Worm (Caenorhabditis elegans) whole organism, early embryonic: ENCODE results near the gene M04B2.2.

Experiments
- B0310.2 ChIP-seq: sonication (generic microtip); optimal IDR thresholded peaks from 2 replicates; lab custom pipeline; 2016; ENCODE audit warnings: mild to moderate bottlenecking, missing genetic modification characterization, missing compliant biosample characterization
- F13C5.2 ChIP-seq: sonication (generic microtip); optimal IDR thresholded peaks from 2 replicates; lab custom pipeline; 2017; ENCODE audit warnings: mild to moderate bottlenecking, missing genetic modification characterization, inconsistent platforms, missing compliant biosample characterization
- aly-1 ChIP-seq: sonication (generic microtip); optimal IDR thresholded peaks from 2 replicates; lab custom pipeline; 2016; ENCODE audit warnings: missing genetic modification characterization, missing compliant biosample characterization
- ama-1 ChIP-seq: fragments of 150-350 bp; optimal IDR thresholded peaks from 2 replicates; lab custom pipeline; 2014
- ceh-13 ChIP-seq: fragments of 200-800 bp; sonication (Bioruptor generic); optimal IDR thresholded peaks from 2 replicates; lab custom pipeline; 2018; ENCODE audit warnings: mild to moderate bottlenecking, missing genetic modification characterization, missing compliant biosample characterization
- ceh-36 ChIP-seq: sonication (generic microtip); optimal IDR thresholded peaks from 2 replicates; lab custom pipeline; 2016; ENCODE audit warnings: missing genetic modification characterization, inconsistent platforms, missing compliant biosample characterization
- ets-7 ChIP-seq: sonication (generic microtip); optimal IDR thresholded peaks from 2 replicates; lab custom pipeline; 2016; ENCODE audit warnings: missing genotype, missing genetic modification characterization, missing compliant biosample characterization
- flt-1 ChIP-seq: fragments of 200-800 bp; sonication (Bioruptor generic); IDR thresholded peaks from 2 replicates; pipeline ENCODE4 v1.3.6; 2022; ENCODE audit warnings: missing genetic modification characterization, missing compliant biosample characterization
- hmbx-1 ChIP-seq: sonication (generic microtip); optimal IDR thresholded peaks from 2 replicates; lab custom pipeline; 2016; ENCODE audit warnings: mild to moderate bottlenecking, missing genetic modification characterization, missing compliant biosample characterization
- hmg-4 ChIP-seq: fragments of 200-800 bp; sonication (Bioruptor generic); optimal IDR thresholded peaks from 2 replicates; lab custom pipeline; 2018; ENCODE audit warnings: mild to moderate bottlenecking, missing genetic modification characterization, missing compliant biosample characterization
- hnd-1 ChIP-seq: sonication (generic microtip); optimal IDR thresholded peaks from 2 replicates; lab custom pipeline; 2016; ENCODE audit warnings: missing genetic modification characterization, missing compliant biosample characterization
- pes-1 ChIP-seq: fragments of 200-800 bp; sonication (Bioruptor generic); IDR thresholded peaks from 2 replicates; pipeline ENCODE4 v1.3.6; 2022; ENCODE audit warnings: missing genetic modification reagents, missing genetic modification characterization, missing compliant biosample characterization
- scrt-1 ChIP-seq: fragments of 200-800 bp; sonication (Bioruptor generic); IDR thresholded peaks from 2 replicates; pipeline ENCODE4 v1.3.6; 2022; ENCODE audit warnings: missing genetic modification characterization, missing compliant biosample characterization
- sea-1 ChIP-seq: fragments of 200-800 bp; sonication (Bioruptor generic); conservative IDR thresholded peaks from 2 replicates; pipeline ENCODE4 v1.3.6; 2022; ENCODE audit warnings: missing genetic modification characterization, missing compliant biosample characterization
- tbx-11 ChIP-seq: fragments of 200-800 bp; sonication (Bioruptor generic); IDR thresholded peaks from 2 replicates; pipeline ENCODE4 v1.3.6; 2022; ENCODE audit warnings: missing genetic modification characterization, missing compliant biosample characterization
- tbx-37 ChIP-seq: fragments of 200-800 bp; sonication (Bioruptor generic); conservative IDR thresholded peaks from 2 replicates; pipeline ENCODE4 v1.3.6; 2022; ENCODE audit warnings: missing genetic modification reagents, missing genetic modification characterization, missing compliant biosample characterization
- tra-4 ChIP-seq: sonication (generic microtip); optimal IDR thresholded peaks from 2 replicates; lab custom pipeline; 2017; ENCODE audit warnings: missing genetic modification characterization, missing compliant biosample characterization

The M04B2.2 gene

DNA sequence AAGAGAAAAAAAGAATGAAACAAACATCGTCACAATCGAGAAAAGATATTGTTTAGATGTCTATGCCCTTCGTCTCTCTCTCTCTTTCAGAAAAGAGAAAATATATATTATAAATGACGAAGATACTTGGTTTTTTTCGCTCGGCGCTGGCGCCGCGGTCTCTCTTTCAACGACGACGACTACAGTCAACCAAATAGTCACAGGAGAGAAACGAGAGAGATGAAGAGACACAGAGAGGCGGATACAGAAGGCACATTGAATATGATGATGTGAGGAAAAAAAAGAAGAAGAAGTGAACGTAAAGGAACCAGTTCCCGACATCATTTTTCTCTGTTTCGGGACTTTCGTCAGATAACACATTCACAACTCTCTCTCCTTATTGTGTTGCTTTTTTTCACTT, 36.4 kb upstream of the M04B2.2 start:
- TF ChIP-seq hmbx-1 (no peak), hnd-1 (no peak), ama-1 (lab: Kevin White, UChicago) (no peak), sea-1 (no peak), tra-4 (no peak), scrt-1 (GFP tag; lab: Robert Waterston, UW) (no peak), ceh-36 (tag; lab: Kevin White, UChicago) (no peak), ceh-13 (no peak), B0310.2 (tag; lab: Kevin White, UChicago) (no peak), aly-1 (no peak), pes-1 (no peak), ets-7 (tag; lab: Kevin White, UChicago) (no peak), tbx-37 (GFP tag; lab: Robert Waterston, UW) (no peak), hmg-4 (GFP tag; lab: Kevin White, UChicago) (no peak), flt-1 (GFP tag; lab: Robert Waterston, UW) (no peak), F13C5.2 (tag; lab: Kevin White, UChicago) (no peak)

DNA sequence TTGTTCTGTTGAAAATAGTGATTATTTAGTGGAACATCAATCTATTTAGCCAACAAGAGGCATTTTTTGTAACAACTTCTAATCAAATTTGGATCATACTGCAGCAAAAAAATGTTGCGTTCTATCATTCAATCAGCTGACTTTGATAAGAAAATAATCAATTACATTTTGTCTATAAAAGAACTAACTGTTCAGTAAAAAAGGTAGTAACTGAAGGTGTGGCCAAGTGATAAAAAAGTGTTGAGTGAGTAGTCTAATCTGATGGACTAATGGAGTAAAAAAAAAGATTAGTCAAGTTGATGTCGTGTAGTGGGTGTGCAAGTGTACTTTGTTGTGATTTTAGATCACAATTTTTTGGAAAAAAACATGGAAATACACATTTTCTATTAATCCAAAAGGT, 35.5 kb upstream of the M04B2.2 start:
- TF ChIP-seq B0310.2 (tag; lab: Kevin White, UChicago) (no peak), aly-1 (no peak), flt-1 (GFP tag; lab: Robert Waterston, UW) (no peak), ama-1 (lab: Kevin White, UChicago) (no peak), hmg-4 (GFP tag; lab: Kevin White, UChicago) (no peak), ceh-36 (tag; lab: Kevin White, UChicago) (no peak), ceh-13 (no peak), ets-7 (tag; lab: Kevin White, UChicago) (no peak), tra-4 (no peak), pes-1 (no peak), sea-1 (no peak), tbx-37 (GFP tag; lab: Robert Waterston, UW) (no peak), hmbx-1 (no peak), scrt-1 (GFP tag; lab: Robert Waterston, UW) (no peak), hnd-1 (no peak)

DNA sequence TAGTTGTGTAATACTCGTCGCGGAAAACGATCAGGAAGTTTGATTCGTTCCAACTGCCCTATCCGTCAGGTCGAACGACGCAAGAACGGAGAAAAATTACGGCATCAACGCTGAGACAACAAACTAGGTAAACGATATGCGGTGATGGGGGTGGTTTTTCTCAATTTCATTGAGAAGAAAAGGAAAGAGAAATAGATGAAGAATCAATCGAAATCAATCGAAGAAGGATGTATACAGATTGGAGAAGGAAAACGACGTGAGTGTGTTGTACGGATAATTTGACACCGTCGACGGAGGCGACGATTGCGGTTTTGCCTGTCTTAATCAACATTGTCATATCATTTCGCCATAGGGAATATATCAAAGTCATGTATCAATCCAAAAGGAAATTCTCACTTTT, 34.0 kb upstream of the M04B2.2 start:
- TF ChIP-seq tra-4, result no peak

DNA sequence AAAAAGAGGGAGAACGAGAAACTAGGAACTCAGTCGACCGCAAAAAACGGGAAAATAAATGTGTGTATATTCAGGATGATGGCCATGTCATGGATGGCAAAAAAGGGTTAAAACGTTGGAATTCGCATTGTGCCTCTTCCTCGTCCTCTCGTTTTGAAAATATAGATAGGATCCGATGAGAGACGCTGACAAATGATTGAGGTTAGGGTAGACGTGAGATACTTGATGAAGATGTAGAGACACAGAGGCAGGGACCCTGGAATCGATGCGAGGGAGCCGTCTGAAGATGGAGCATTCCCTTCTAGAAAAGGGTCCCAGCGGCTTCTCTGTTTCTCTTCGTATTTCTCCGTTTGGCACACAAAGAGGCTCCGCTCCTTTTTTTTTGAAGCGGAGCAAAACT, 32.9 kb upstream of the M04B2.2 start:
- TF ChIP-seq B0310.2 (tag; lab: Kevin White, UChicago), result no peak
- no peak for TF ChIP-seq ceh-36 (tag; lab: Kevin White, UChicago)
- TF ChIP-seq F13C5.2 (tag; lab: Kevin White, UChicago), result peak; percentile 2
- no peak for TF ChIP-seq pes-1
- TF ChIP-seq sea-1, result no peak
- no peak for TF ChIP-seq scrt-1 (GFP tag; lab: Robert Waterston, UW)
- TF ChIP-seq hmg-4 (GFP tag; lab: Kevin White, UChicago), result no peak
- no peak for TF ChIP-seq tra-4

DNA sequence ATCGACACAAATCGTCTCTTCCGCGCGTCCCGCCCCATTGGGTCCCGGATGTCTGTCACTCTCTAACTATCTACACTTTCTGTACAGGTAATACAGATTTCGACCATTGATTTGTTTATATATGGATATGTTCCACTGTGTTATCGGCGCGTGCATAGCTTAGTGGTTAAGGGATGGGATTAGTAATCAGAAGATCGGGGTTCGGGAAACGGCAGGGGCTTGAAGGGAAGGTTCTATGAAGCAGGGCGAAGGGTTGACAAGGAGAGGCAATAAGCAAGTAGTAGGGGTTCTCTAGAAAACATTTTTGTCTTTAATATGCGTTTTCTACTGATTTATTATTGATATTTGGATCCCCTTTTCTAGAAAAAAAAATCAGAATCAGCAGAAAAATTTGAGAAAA, 30.5 kb upstream of the M04B2.2 start:
- peak; percentile 51 for TF ChIP-seq ceh-36 (tag; lab: Kevin White, UChicago)
- peak; percentile 72 for TF ChIP-seq pes-1
- TF ChIP-seq tbx-37 (GFP tag; lab: Robert Waterston, UW), result peak; percentile 42
- peak; percentile 67 for TF ChIP-seq sea-1
- TF ChIP-seq scrt-1 (GFP tag; lab: Robert Waterston, UW), result peak; percentile 70; the same call in 1 of the 2 replicates
- peak; percentile 48; the same call in 1 of the 2 replicates for TF ChIP-seq flt-1 (GFP tag; lab: Robert Waterston, UW)

DNA sequence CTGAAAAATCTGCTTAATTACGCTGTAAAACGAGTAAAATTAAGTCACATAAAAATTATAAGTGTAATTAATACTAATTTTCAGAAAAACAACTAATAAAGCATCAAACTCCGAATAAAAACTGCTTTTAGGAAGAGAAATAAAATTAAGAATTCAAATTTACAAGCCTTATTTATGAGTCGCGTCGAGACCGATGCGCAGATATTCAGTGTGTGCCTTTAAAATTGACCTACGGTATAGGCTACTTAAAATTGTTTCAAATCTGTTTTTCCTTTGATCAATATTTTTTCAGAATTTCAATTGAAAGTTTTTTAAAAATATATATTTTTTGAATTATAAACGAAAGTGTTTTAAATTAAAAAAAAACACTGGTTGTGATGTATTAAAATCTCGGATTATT, 29.7 kb upstream of the M04B2.2 start, which contains the start of gene sms-1:
Gene sms-1 (minus strand): TSS at position 6 of the 400 bp plus-strand sequence.
- TF ChIP-seq ama-1 (lab: Kevin White, UChicago) (no peak), ceh-13 (no peak), F13C5.2 (tag; lab: Kevin White, UChicago) (no peak), ets-7 (tag; lab: Kevin White, UChicago) (no peak), tbx-11 (GFP tag; lab: Robert Waterston, UW) (no peak), hmg-4 (GFP tag; lab: Kevin White, UChicago) (no peak), pes-1 (no peak), hnd-1 (no peak), B0310.2 (tag; lab: Kevin White, UChicago) (no peak), scrt-1 (GFP tag; lab: Robert Waterston, UW) (no peak), hmbx-1 (no peak)

DNA sequence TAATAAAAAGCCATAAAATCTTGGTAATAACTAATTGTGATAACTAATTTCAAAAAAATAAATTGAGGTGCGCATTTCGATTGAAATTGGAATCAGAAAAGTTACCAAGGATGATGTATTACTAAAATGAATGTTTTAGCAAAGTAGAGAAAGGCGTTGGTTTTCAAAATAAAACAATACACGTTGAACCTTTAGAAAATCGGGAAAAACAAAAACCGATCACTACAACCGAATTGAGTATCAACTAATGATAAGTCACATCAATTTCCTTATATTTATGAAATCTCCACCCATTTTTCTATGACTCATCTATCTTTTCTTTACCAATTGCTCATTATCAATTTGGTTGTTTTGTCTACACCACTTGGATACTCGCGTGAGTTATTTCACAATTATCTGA, 27.4 kb upstream of the M04B2.2 start, which contains the start of gene H21P03.10:
Gene H21P03.10 (plus strand): TSS at position 301 of the 400 bp plus-strand sequence.
- TF ChIP-seq hmbx-1, result no peak
- no peak for TF ChIP-seq pes-1
- no peak for TF ChIP-seq ceh-13
- TF ChIP-seq F13C5.2 (tag; lab: Kevin White, UChicago), result no peak
- no peak for TF ChIP-seq ama-1 (lab: Kevin White, UChicago)
- no peak for TF ChIP-seq tra-4

DNA sequence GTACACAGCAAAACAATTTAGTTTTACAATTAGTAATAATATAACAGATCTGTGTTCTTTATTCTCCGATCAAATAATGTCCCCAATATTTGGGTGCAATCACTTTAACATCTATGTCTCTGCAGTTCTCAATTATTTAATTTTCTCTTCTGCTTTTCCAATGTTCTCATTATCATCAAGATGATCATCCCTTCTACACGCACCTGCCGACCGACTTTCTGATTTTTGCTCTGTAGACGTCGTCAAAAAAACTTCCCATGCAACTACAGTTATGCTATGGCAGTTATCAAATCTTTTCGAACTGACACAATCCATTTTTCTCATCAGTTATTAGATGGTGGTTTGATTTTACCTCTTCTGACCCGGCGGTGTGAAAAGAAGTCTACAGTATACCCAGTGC, 24.2 kb upstream of the M04B2.2 start:
- TF ChIP-seq scrt-1 (GFP tag; lab: Robert Waterston, UW), result no peak
- no peak for TF ChIP-seq sea-1
- no peak for TF ChIP-seq hmbx-1
- TF ChIP-seq hmg-4 (GFP tag; lab: Kevin White, UChicago), result no peak
- no peak for TF ChIP-seq aly-1
- no peak for TF ChIP-seq ceh-36 (tag; lab: Kevin White, UChicago)
- no peak for TF ChIP-seq pes-1
- TF ChIP-seq hnd-1, result no peak
- TF ChIP-seq tra-4, result no peak
- TF ChIP-seq flt-1 (GFP tag; lab: Robert Waterston, UW), result no peak
- no peak for TF ChIP-seq ets-7 (tag; lab: Kevin White, UChicago)
- TF ChIP-seq ceh-13, result no peak
- no peak for TF ChIP-seq B0310.2 (tag; lab: Kevin White, UChicago)
- TF ChIP-seq F13C5.2 (tag; lab: Kevin White, UChicago), result no peak

DNA sequence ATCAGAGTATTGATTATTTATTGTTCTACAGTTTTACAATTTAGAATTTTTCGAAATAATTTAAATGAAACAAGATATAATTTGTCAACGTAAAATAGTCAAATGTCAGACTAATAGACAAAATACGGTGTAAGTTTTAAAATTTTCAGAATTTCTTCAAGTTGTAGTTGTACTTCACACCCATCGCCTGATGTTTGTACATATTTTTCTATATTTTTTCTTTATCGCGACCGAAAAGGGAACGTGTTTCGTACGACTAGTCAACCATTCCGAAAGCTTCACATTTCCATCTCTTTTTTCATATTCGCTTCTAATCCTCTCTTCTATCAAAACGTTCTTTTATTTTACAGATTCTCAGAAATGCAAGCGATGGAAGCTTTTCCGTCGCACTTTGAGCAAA, 23.4 kb upstream of the M04B2.2 start, which contains the start of gene twk-25:
Gene twk-25 (plus strand): TSS at position 301 of the 400 bp plus-strand sequence.
- TF ChIP-seq F13C5.2 (tag; lab: Kevin White, UChicago), result no peak
- no peak for TF ChIP-seq tbx-37 (GFP tag; lab: Robert Waterston, UW)
